Fruit fly (Drosophila melanogaster): ENCODE measurements around the gene CG10026.

Gene CG10026

dm6 chr2L:19492934-19493686 is 39.1 kb downstream of the CG10026 start, which contains the start of the genes swm and Ctu2 (continued):
- TF ChIP-seq Nf-YC (tag; optimal IDR thresholded peaks at IDR 0.05), result peak; percentile 77
- peak; percentile 78 for TF ChIP-seq CG15269 (tag; optimal IDR thresholded peaks at IDR 0.05)
- TF ChIP-seq CG11560 (tag; IDR thresholded peaks at IDR 0.05), result peak; percentile 47; the same call in 2 of the 3 replicates
- TF ChIP-seq sr (GFP tag; IDR thresholded peaks at IDR 0.05), result no peak
- peak; percentile 60 for TF ChIP-seq CG12299 (tag; optimal IDR thresholded peaks at IDR 0.05)
- TF ChIP-seq eyg (GFP tag; optimal IDR thresholded peaks at IDR 0.05), result no peak
- TF ChIP-seq jing (GFP tag; optimal IDR thresholded peaks at IDR 0.05), result no peak
- no peak for TF ChIP-seq CG17568 (GFP tag; optimal IDR thresholded peaks at IDR 0.05)
- no peak for TF ChIP-seq Neu2 (GFP tag; optimal IDR thresholded peaks at IDR 0.05; ENCODE audit: borderline replicate concordance)
- peak; percentile 52 for TF ChIP-seq Hand (GFP tag; optimal IDR thresholded peaks at IDR 0.05)
- TF ChIP-seq CG7745 (tag; optimal IDR thresholded peaks at IDR 0.05), result no peak
- TF ChIP-seq lmd (GFP tag; IDR thresholded peaks at IDR 0.05), result peak; percentile 51
- no peak for TF ChIP-seq p53 (GFP tag; optimal IDR thresholded peaks at IDR 0.05)
- peak; percentile 34 for TF ChIP-seq slou (GFP tag; optimal IDR thresholded peaks at IDR 0.05)
- no peak for TF ChIP-seq CG18599 (GFP tag; optimal IDR thresholded peaks at IDR 0.05)
- no peak for TF ChIP-seq pita (GFP tag; optimal IDR thresholded peaks at IDR 0.05)
- TF ChIP-seq rib (GFP tag; IDR thresholded peaks at IDR 0.05), result no peak
- peak; percentile 61 for TF ChIP-seq stwl (tag; optimal IDR thresholded peaks at IDR 0.05)
- peak; percentile 36; the same call in 1 of the 2 replicates for TF ChIP-seq klu (GFP tag; IDR thresholded peaks at IDR 0.05)
- TF ChIP-seq pan (optimal IDR thresholded peaks at IDR 0.05), result no peak
- TF ChIP-seq pan (GFP tag; optimal IDR thresholded peaks at IDR 0.05 in 1 of 2, IDR thresholded peaks at IDR 0.05 in 1 of 2), result peak in 1 of 2 experiments; percentile 60
- peak; percentile 79 for TF ChIP-seq CG9437 (GFP tag; optimal IDR thresholded peaks at IDR 0.05)
- TF ChIP-seq CG18764 (GFP tag; optimal IDR thresholded peaks at IDR 0.05), result no peak
- TF ChIP-seq CG12104 (GFP tag; optimal IDR thresholded peaks at IDR 0.05), result peak; percentile 36
- peak; percentile 66 for TF ChIP-seq hbn (GFP tag; IDR thresholded peaks at IDR 0.05; ENCODE audit: partially characterized antibody)
- no peak for TF ChIP-seq pho (GFP tag; optimal IDR thresholded peaks at IDR 0.05)
- no peak for TF ChIP-seq so (GFP tag; IDR thresholded peaks at IDR 0.05)
- TF ChIP-seq grau (tag; optimal IDR thresholded peaks at IDR 0.05), result peak; percentile 83
- no peak for TF ChIP-seq Dip2 (GFP tag; IDR thresholded peaks at IDR 0.05)
- TF ChIP-seq org-1 (GFP tag; optimal IDR thresholded peaks at IDR 0.05), result no peak
- TF ChIP-seq unpg (GFP tag; optimal IDR thresholded peaks at IDR 0.05), result peak; percentile 76
- TF ChIP-seq nmo (GFP tag; optimal IDR thresholded peaks at IDR 0.05), result peak; percentile 83
- no peak for TF ChIP-seq Kr (GFP tag; optimal IDR thresholded peaks at IDR 0.05)
- TF ChIP-seq Poxn (GFP tag; IDR thresholded peaks at IDR 0.05), result no peak
- no peak for TF ChIP-seq NC2α (GFP tag; optimal IDR thresholded peaks at IDR 0.05)
- TF ChIP-seq fd3F (GFP tag; optimal IDR thresholded peaks at IDR 0.05), result peak; percentile 72
- TF ChIP-seq CG18262 (tag; optimal IDR thresholded peaks at IDR 0.05), result peak; percentile 73
- peak; percentile 80 for TF ChIP-seq CG15696 (tag; optimal IDR thresholded peaks at IDR 0.05)
- no peak for TF ChIP-seq CG17612 (GFP tag; IDR thresholded peaks at IDR 0.05)
- TF ChIP-seq tap (tag; optimal IDR thresholded peaks at IDR 0.05), result no peak
- TF ChIP-seq nerfin-2 (GFP tag; IDR thresholded peaks at IDR 0.05; ENCODE audit: partially characterized antibody), result 0 out of 2 replicates have a peak, but pooled peaks have one; percentile 50
- TF ChIP-seq CG1233 (GFP tag; optimal IDR thresholded peaks at IDR 0.05), result peak; percentile 41
- no peak for TF ChIP-seq CG2889 (GFP tag; IDR thresholded peaks at IDR 0.05)
- no peak for TF ChIP-seq dati (GFP tag; IDR thresholded peaks at IDR 0.05)
- peak; percentile 72 for TF ChIP-seq Ptx1 (GFP tag; IDR thresholded peaks at IDR 0.05)
- TF ChIP-seq CG2202 (tag; optimal IDR thresholded peaks at IDR 0.05), result peak; percentile 40
- TF ChIP-seq zen (tag; optimal IDR thresholded peaks at IDR 0.05), result peak; percentile 48
- TF ChIP-seq Bdp1 (GFP tag; optimal IDR thresholded peaks at IDR 0.05), result no peak
- peak; percentile 67 for TF ChIP-seq HLH4C (GFP tag; IDR thresholded peaks at IDR 0.05; ENCODE audit: partially characterized antibody)
- peak; percentile 60 for TF ChIP-seq CG12155 (GFP tag; optimal IDR thresholded peaks at IDR 0.05)
